Worm (Caenorhabditis elegans) whole organism, late embryonic: ENCODE data around the gene bath-46.
"Not testable (repeated sequence)": the region's sequence is repeated elsewhere in the genome, so short reads cannot be mapped to it uniquely, and the experiment has no call there.

Experiments used
- C38D4.7 ChIP-seq: fragments of 200-800 bp; sonication (Bioruptor generic); optimal IDR thresholded peaks from 2 replicates; lab custom pipeline; 2018; ENCODE audit warnings: mild to moderate bottlenecking, missing genetic modification characterization, moderate library complexity, missing compliant biosample characterization
- F13H6.1 ChIP-seq: sonication (generic microtip); optimal IDR thresholded peaks from 2 replicates; lab custom pipeline; 2016; ENCODE audit warnings: missing genetic modification characterization, missing compliant biosample characterization
- K09A11.1 ChIP-seq: sonication (generic microtip); optimal IDR thresholded peaks from 2 replicates; lab custom pipeline; 2017; ENCODE audit warnings: antibody characterized with exemption, mild to moderate bottlenecking, missing genetic modification characterization, missing compliant biosample characterization; ENCODE audit not compliant: insufficient read depth
- T23F11.4 ChIP-seq: fragments of 200-800 bp; sonication (Bioruptor generic); optimal IDR thresholded peaks from 2 replicates; lab custom pipeline; 2018; ENCODE audit warnings: mild to moderate bottlenecking, missing genetic modification characterization, missing compliant biosample characterization
- Y22D7AL.16 ChIP-seq: sonication (generic microtip); optimal IDR thresholded peaks from 2 replicates; lab custom pipeline; 2016; ENCODE audit warnings: missing genetic modification characterization, missing compliant biosample characterization
- ahr-1 ChIP-seq: sonication (generic microtip); optimal IDR thresholded peaks from 2 replicates; lab custom pipeline; 2016; ENCODE audit warnings: missing genetic modification characterization, missing compliant biosample characterization
- ceh-18 ChIP-seq: sonication (generic microtip); optimal IDR thresholded peaks from 2 replicates; lab custom pipeline; 2016; ENCODE audit warnings: missing genetic modification characterization, missing compliant biosample characterization
- ceh-19 ChIP-seq: fragments of 200-800 bp; sonication (Bioruptor generic); optimal IDR thresholded peaks from 2 replicates; lab custom pipeline; 2018; ENCODE audit warnings: mild to moderate bottlenecking, missing genetic modification characterization, missing compliant biosample characterization
- ceh-2 ChIP-seq: sonication (generic microtip); optimal IDR thresholded peaks from 2 replicates; lab custom pipeline; 2016; ENCODE audit warnings: missing genotype, missing genetic modification characterization, missing compliant biosample characterization
- ceh-30 ChIP-seq: fragments of 150-350 bp; optimal IDR thresholded peaks from 2 replicates; lab custom pipeline; 2014; ENCODE audit warnings: missing biosample characterization, missing genetic modification characterization
- ceh-34 ChIP-seq: sonication (generic microtip); optimal IDR thresholded peaks from 2 replicates; lab custom pipeline; 2016; ENCODE audit warnings: mild to moderate bottlenecking, missing genetic modification characterization, missing compliant biosample characterization
- ceh-45 ChIP-seq: fragments of 200-800 bp; sonication (Bioruptor generic); IDR thresholded peaks from 2 replicates; pipeline ENCODE4 v1.3.6; 2022; ENCODE audit warnings: missing genetic modification reagents, missing genetic modification characterization, missing compliant biosample characterization
- ceh-6 ChIP-seq: fragments of 200-800 bp; sonication (Bioruptor generic); optimal IDR thresholded peaks from 2 replicates; lab custom pipeline; 2018; ENCODE audit warnings: mild to moderate bottlenecking, missing genetic modification characterization, missing compliant biosample characterization
- dmd-4 ChIP-seq: sonication (generic microtip); optimal IDR thresholded peaks from 2 replicates; lab custom pipeline; 2016; ENCODE audit warnings: borderline replicate concordance, missing genetic modification characterization, missing compliant biosample characterization
- eyg-1 ChIP-seq: sonication (generic microtip); optimal IDR thresholded peaks from 2 replicates; lab custom pipeline; 2016; ENCODE audit warnings: missing genotype, missing genetic modification characterization, missing compliant biosample characterization
- fax-1 ChIP-seq: sonication (generic microtip); optimal IDR thresholded peaks from 2 replicates; lab custom pipeline; 2016; ENCODE audit warnings: missing genotype, missing genetic modification characterization, missing compliant biosample characterization
- fkh-10 ChIP-seq: fragments of 150-350 bp; optimal IDR thresholded peaks from 2 replicates; lab custom pipeline; 2014; ENCODE audit warnings: missing biosample characterization, missing genetic modification reagents, missing genetic modification characterization
- fkh-6 ChIP-seq: sonication (generic microtip); optimal IDR thresholded peaks from 2 replicates; lab custom pipeline; 2016; ENCODE audit warnings: missing genetic modification characterization, missing compliant biosample characterization
- hlh-13 ChIP-seq: fragments of 200-800 bp; sonication (Bioruptor generic); optimal IDR thresholded peaks from 2 replicates; lab custom pipeline; 2018; ENCODE audit warnings: mild to moderate bottlenecking, missing genetic modification characterization, missing compliant biosample characterization
- hlh-6 ChIP-seq: sonication (generic microtip); optimal IDR thresholded peaks from 2 replicates; lab custom pipeline; 2016; ENCODE audit warnings: missing genotype, missing genetic modification characterization, missing compliant biosample characterization
- lin-11 ChIP-seq: fragments of 200-800 bp; sonication (Bioruptor generic); optimal IDR thresholded peaks from 2 replicates; lab custom pipeline; 2018; ENCODE audit warnings: mild to moderate bottlenecking, missing genetic modification characterization, missing compliant biosample characterization
- odd-2 ChIP-seq: sonication (generic microtip); optimal IDR thresholded peaks from 2 replicates; lab custom pipeline; 2017; ENCODE audit warnings: antibody characterized with exemption, mild to moderate bottlenecking, missing genetic modification characterization, missing compliant biosample characterization
- pag-3 ChIP-seq: sonication (generic microtip); optimal IDR thresholded peaks from 2 replicates; lab custom pipeline; 2016; ENCODE audit warnings: missing compliant biosample characterization, missing genetic modification characterization, borderline replicate concordance
- pat-9 ChIP-seq: fragments of 200-800 bp; sonication (Bioruptor generic); optimal IDR thresholded peaks from 2 replicates; lab custom pipeline; 2018; ENCODE audit warnings: mild to moderate bottlenecking, missing genetic modification characterization, moderate library complexity, missing compliant biosample characterization
- pax-1 ChIP-seq: fragments of 150-350 bp; optimal IDR thresholded peaks from 2 replicates; lab custom pipeline; 2014; ENCODE audit warnings: missing biosample characterization, missing genetic modification characterization
- pqm-1 ChIP-seq: sonication (generic microtip); optimal IDR thresholded peaks from 2 replicates; lab custom pipeline; 2016; ENCODE audit warnings: missing genetic modification characterization, missing compliant biosample characterization
- pros-1 ChIP-seq: fragments of 150-350 bp; optimal IDR thresholded peaks from 2 replicates; lab custom pipeline; 2014; ENCODE audit warnings: missing biosample characterization, missing genetic modification reagents, missing genetic modification characterization
- ref-2 ChIP-seq: sonication (generic microtip); optimal IDR thresholded peaks from 2 replicates; lab custom pipeline; 2016; ENCODE audit warnings: missing genetic modification characterization, missing compliant biosample characterization
- ttx-3 ChIP-seq: sonication (generic microtip); optimal IDR thresholded peaks from 2 replicates; lab custom pipeline; 2016; ENCODE audit warnings: missing genetic modification reagents, missing genetic modification characterization, missing compliant biosample characterization
- unc-3 ChIP-seq, 2 experiments: fragments of 200-800 bp in 1 of 2; sonication (Bioruptor generic) in 1 of 2; sonication (generic microtip) in 1 of 2; conservative IDR thresholded peaks in 1 of 2; optimal IDR thresholded peaks in 1 of 2; 2 replicates each; pipeline versions ENCODE4 v1.3.6 to Lab custom; 2016 to 2022; ENCODE audit warnings: missing compliant biosample characterization in 2 of 2, missing genetic modification characterization in 2 of 2, missing genetic modification reagents in 1 of 2
- unc-55 ChIP-seq: sonication (generic microtip); optimal IDR thresholded peaks from 2 replicates; lab custom pipeline; 2017; ENCODE audit warnings: missing biosample characterization, missing genetic modification reagents, missing genetic modification characterization
- unc-86 ChIP-seq: sonication (generic microtip); optimal IDR thresholded peaks from 2 replicates; lab custom pipeline; 2016; ENCODE audit warnings: missing genetic modification characterization, missing compliant biosample characterization
- zip-5 ChIP-seq: sonication (generic microtip); optimal IDR thresholded peaks from 2 replicates; lab custom pipeline; 2016; ENCODE audit warnings: missing genetic modification characterization, missing compliant biosample characterization

The bath-46 gene

ce11 chrII:1625666-1626065 lies 28.0 kb downstream of the bath-46 start, which contains the start of gene C08E3.14:
C08E3.14 (plus strand) TSS chrII:1625966.
- no peak for TF ChIP-seq ceh-45 (GFP tag; lab: Robert Waterston, UW)

- not testable (repeated sequence) for TF ChIP-seq pag-3, F13H6.1, pqm-1 (tag; lab: Kevin White, UChicago)
- TF ChIP-seq, all 69 proteins: peak for 0; not testable (repeated sequence) for 69
Observed at ce11 chrII:1627783-1628182, 30.1 kb downstream of the bath-46 start, which contains the start of gene C08E3.15. C08E3.15 (minus strand) TSS chrII:1627883.

- TF ChIP-seq ttx-3 (tag; lab: Kevin White, UChicago); ceh-34; lin-11 (tag; lab: Kevin White, UChicago): not testable (repeated sequence)
Observed at ce11 chrII:1632216-1632615, 34.5 kb downstream of the bath-46 start, which contains the start of gene C08E3.13. C08E3.13 (minus strand) TSS chrII:1632316.

- TF ChIP-seq hlh-6 (tag; lab: Kevin White, UChicago); ceh-34; ahr-1 (tag; lab: Kevin White, UChicago): not testable (repeated sequence)
- TF ChIP-seq, all 69 proteins: peak for 0; not testable (repeated sequence) for 69
Observed at ce11 chrII:1633490-1633889, 35.8 kb downstream of the bath-46 start, which contains the start of gene C08E3.1. C08E3.1 (plus strand) TSS chrII:1633790.

- TF ChIP-seq pros-1 (tag; lab: Kevin White, UChicago) = no peak
- TF ChIP-seq fax-1 (tag; lab: Kevin White, UChicago) = no peak
- TF ChIP-seq fkh-6 (tag; lab: Kevin White, UChicago) = no peak
- TF ChIP-seq zip-5 (tag; lab: Kevin White, UChicago) = no peak
- no peak for TF ChIP-seq ceh-34
- TF ChIP-seq ceh-30 (tag; lab: Kevin White, UChicago) = no peak
- no peak for TF ChIP-seq K09A11.1 (tag; lab: Kevin White, UChicago)
- TF ChIP-seq pax-1 (tag; lab: Kevin White, UChicago) = no peak
- TF ChIP-seq ceh-6 (GFP tag; lab: Kevin White, UChicago) = no peak
- TF ChIP-seq pat-9 (tag; lab: Kevin White, UChicago) = no peak
- no peak for TF ChIP-seq C38D4.7
- TF ChIP-seq ref-2 (tag; lab: Kevin White, UChicago) = no peak
- TF ChIP-seq T23F11.4 (GFP tag; lab: Kevin White, UChicago) = no peak
- TF ChIP-seq ceh-19 (GFP tag; lab: Kevin White, UChicago) = no peak
- TF ChIP-seq ceh-18 (tag; lab: Kevin White, UChicago) = no peak
- no peak for TF ChIP-seq unc-86 (tag; lab: Kevin White, UChicago)
- TF ChIP-seq, all 69 proteins: peak for 0
Observed at ce11 chrII:1635969-1636368, 38.3 kb downstream of the bath-46 start.

ce11 chrII:1636392-1636791 lies 38.7 kb downstream of the bath-46 start, which contains the start of gene srg-20:
srg-20 (plus strand) TSS chrII:1636692.
- TF ChIP-seq odd-2; Y22D7AL.16 (tag; lab: Kevin White, UChicago); ceh-19 (GFP tag; lab: Kevin White, UChicago): not testable (repeated sequence)

ce11 chrII:1640496-1640895 lies 42.8 kb downstream of the bath-46 start, which contains the start of gene srh-72:
srh-72 (minus strand) TSS chrII:1640596.
- TF ChIP-seq Y22D7AL.16 (tag; lab: Kevin White, UChicago) (no peak), fax-1 (tag; lab: Kevin White, UChicago) (no peak), unc-3 (GFP tag; conservative IDR thresholded peaks at IDR 0.05; lab: Robert Waterston, UW) (no peak), unc-3 (tag; optimal IDR thresholded peaks at IDR 0.05; lab: Kevin White, UChicago) (no peak), K09A11.1 (tag; lab: Kevin White, UChicago) (no peak), eyg-1 (tag; lab: Kevin White, UChicago) (no peak), fkh-10 (GFP tag; lab: Kevin White, UChicago) (no peak), ceh-45 (GFP tag; lab: Robert Waterston, UW) (no peak), hlh-13 (GFP tag; lab: Kevin White, UChicago) (no peak), ceh-2 (tag; lab: Kevin White, UChicago) (no peak), unc-55 (no peak), unc-86 (tag; lab: Kevin White, UChicago) (no peak), dmd-4 (tag; lab: Kevin White, UChicago) (no peak)
